Worm (Caenorhabditis elegans): ENCODE data around the gene C31H1.1.

Gene C31H1.1

ce11 chrIV:5797153-5797552 lies at the start of gene C31H1.1:
Gene C31H1.1 (plus strand): TSS chrIV:5797453.
- no peak for TF ChIP-seq zip-11 (GFP tag; IDR thresholded peaks at IDR 0.05)
- TF ChIP-seq nhr-102 (tag; optimal IDR thresholded peaks at IDR 0.05), result no peak
- TF ChIP-seq ceh-82 (tag; optimal IDR thresholded peaks at IDR 0.05), result no peak
- TF ChIP-seq zag-1 (tag; optimal IDR thresholded peaks at IDR 0.05), result no peak
- no peak for TF ChIP-seq cey-2 (tag; optimal IDR thresholded peaks at IDR 0.05; ENCODE audit: borderline replicate concordance, insufficient read depth)
- TF ChIP-seq ctbp-1 (GFP tag; IDR thresholded peaks at IDR 0.05), result no peak

- TF ChIP-seq nhr-41 (GFP tag; IDR thresholded peaks at IDR 0.05) (no peak), hlh-11 (tag; optimal IDR thresholded peaks at IDR 0.05) (peak; percentile 33), tra-1 (GFP tag; IDR thresholded peaks at IDR 0.05) (no peak), dve-1 (tag; optimal IDR thresholded peaks at IDR 0.05; ENCODE audit: insufficient read depth) (peak; percentile 53), zfp-3 (GFP tag; conservative IDR thresholded peaks at IDR 0.05) (no peak; the same call in 1 of the 2 replicates), dmd-6 (GFP tag; IDR thresholded peaks at IDR 0.05) (peak; percentile 52), ZK337.2 (GFP tag; IDR thresholded peaks at IDR 0.05) (no peak), daf-16 (GFP tag; optimal IDR thresholded peaks at IDR 0.05) (no peak), daf-16 (tag; optimal IDR thresholded peaks at IDR 0.05) (peak; percentile 40), unc-62 (GFP tag; optimal IDR thresholded peaks at IDR 0.05 in 1 of 2) (peak in 1 of 2 experiments; percentile 82), unc-62 (tag; optimal IDR thresholded peaks at IDR 0.05) (no peak), gei-8 (GFP tag; optimal IDR thresholded peaks at IDR 0.05) (no peak), hif-1 (tag; optimal IDR thresholded peaks at IDR 0.05) (peak in 1 of 2 experiments; percentile 39), nhr-25 (tag; optimal IDR thresholded peaks at IDR 0.05; ENCODE audit: borderline replicate concordance, insufficient read depth) (peak; percentile 32), nhr-6 (tag; optimal IDR thresholded peaks at IDR 0.05) (peak; percentile 31), nhr-48 (tag; optimal IDR thresholded peaks at IDR 0.05) (peak; percentile 34), ztf-11 (tag; optimal IDR thresholded peaks at IDR 0.05) (no peak), sdz-12 (GFP tag; optimal IDR thresholded peaks at IDR 0.05) (no peak), unc-130 (GFP tag; optimal IDR thresholded peaks at IDR 0.05) (no peak), dmd-8 (GFP tag; IDR thresholded peaks at IDR 0.05) (no peak)
Measured at ce11 chrIV:5749874-5750273, 47.4 kb upstream of the C31H1.1 start.

- no peak for TF ChIP-seq unc-130 (GFP tag; optimal IDR thresholded peaks at IDR 0.05)
- TF ChIP-seq mxl-2 (GFP tag; conservative IDR thresholded peaks at IDR 0.05), result no peak
- TF ChIP-seq ctbp-1 (GFP tag; IDR thresholded peaks at IDR 0.05), result no peak
- no peak for TF ChIP-seq lin-15B (tag; optimal IDR thresholded peaks at IDR 0.05)
Measured at ce11 chrIV:5751997-5752396, 45.3 kb upstream of the C31H1.1 start.

ce11 chrIV:5752704-5753103 lies 44.5 kb upstream of the C31H1.1 start:
- no peak for TF ChIP-seq nhr-77 (tag; optimal IDR thresholded peaks at IDR 0.05)
- no peak for TF ChIP-seq madf-5 (GFP tag; IDR thresholded peaks at IDR 0.05)
- no peak for TF ChIP-seq lin-15B (tag; optimal IDR thresholded peaks at IDR 0.05)
- no peak for TF ChIP-seq spr-3 (GFP tag; optimal IDR thresholded peaks at IDR 0.05)
- no peak for TF ChIP-seq unc-39 (tag; optimal IDR thresholded peaks at IDR 0.05)
- TF ChIP-seq lin-38 (GFP tag; IDR thresholded peaks at IDR 0.05), result 0 out of 2 replicates have a peak, but pooled peaks have one; percentile 4
- peak in 1 of 2 experiments; percentile 60 for TF ChIP-seq unc-62 (GFP tag; optimal IDR thresholded peaks at IDR 0.05 in 1 of 2)
- TF ChIP-seq unc-62 (tag; optimal IDR thresholded peaks at IDR 0.05), result no peak
- TF ChIP-seq mdl-1 (tag; optimal IDR thresholded peaks at IDR 0.05), result no peak

ce11 chrIV:5753253-5753652 lies 44.0 kb upstream of the C31H1.1 start:
- TF ChIP-seq unc-39 (tag; optimal IDR thresholded peaks at IDR 0.05), result no peak
- peak in 1 of 2 experiments; percentile 55 for TF ChIP-seq mdl-1 (tag; optimal IDR thresholded peaks at IDR 0.05)
- TF ChIP-seq lin-15B (tag; optimal IDR thresholded peaks at IDR 0.05), result no peak
- peak in 1 of 2 experiments; percentile 25 for TF ChIP-seq hif-1 (tag; optimal IDR thresholded peaks at IDR 0.05)
- TF ChIP-seq aly-2 (tag; optimal IDR thresholded peaks at IDR 0.05), result no peak
- TF ChIP-seq nhr-76 (tag; optimal IDR thresholded peaks at IDR 0.05), result no peak
- TF ChIP-seq mep-1 (tag; optimal IDR thresholded peaks at IDR 0.05), result peak; percentile 1
- TF ChIP-seq nhr-28 (tag; optimal IDR thresholded peaks at IDR 0.05), result peak; percentile 66
- no peak for TF ChIP-seq ctbp-1 (GFP tag; IDR thresholded peaks at IDR 0.05)
- no peak for TF ChIP-seq daf-16 (GFP tag; optimal IDR thresholded peaks at IDR 0.05)
- TF ChIP-seq daf-16 (tag; optimal IDR thresholded peaks at IDR 0.05), result no peak
- peak in 1 of 2 experiments; percentile 8 for TF ChIP-seq unc-62 (GFP tag; optimal IDR thresholded peaks at IDR 0.05 in 1 of 2)
- TF ChIP-seq unc-62 (tag; optimal IDR thresholded peaks at IDR 0.05), result no peak
- peak in 1 of 2 experiments; percentile 6 for TF ChIP-seq lsy-2 (tag; optimal IDR thresholded peaks at IDR 0.05)
- no peak for TF ChIP-seq madf-9 (GFP tag; conservative IDR thresholded peaks at IDR 0.05)
- no peak for TF ChIP-seq lin-1 (GFP tag; IDR thresholded peaks at IDR 0.05)
- TF ChIP-seq ceh-32 (tag; optimal IDR thresholded peaks at IDR 0.05; ENCODE audit: poor library complexity), result no peak
- TF ChIP-seq nhr-77 (tag; optimal IDR thresholded peaks at IDR 0.05), result peak; percentile 51
- TF ChIP-seq mes-2 (tag; optimal IDR thresholded peaks at IDR 0.05; ENCODE audit: poor library complexity, severe bottlenecking), result peak; percentile 1

All from whole organism, L4 larva.